Fruit fly (Drosophila melanogaster) whole organism, prepupa: ENCODE results near the gene CG11563.

Experiments
- Blimp-1 ChIP-seq: fragments of 200-800 bp; sonication (Bioruptor generic); optimal IDR thresholded peaks from 3 replicates; lab custom pipeline; 2017; ENCODE audit warnings: missing biosample characterization, missing genetic modification characterization, mild to moderate bottlenecking, moderate library complexity, missing genetic modification reagents
- CG10631 ChIP-seq: fragments of 200-800 bp; sonication (Bioruptor generic); optimal IDR thresholded peaks from 2 replicates; lab custom pipeline; 2016; ENCODE audit warnings: missing biosample characterization, missing genetic modification characterization
- CG10669 ChIP-seq: fragments of 200-800 bp; sonication (Bioruptor generic); optimal IDR thresholded peaks from 3 replicates; lab custom pipeline; 2018; ENCODE audit warnings: missing biosample characterization, mild to moderate bottlenecking, missing genetic modification characterization, moderate library complexity
- CG11294 ChIP-seq: fragments of 200-800 bp; sonication (Bioruptor generic); IDR thresholded peaks from 2 replicates; pipeline ENCODE4 v1.3.6; 2022; ENCODE audit warnings: missing biosample characterization, missing genetic modification characterization
- CG11902 ChIP-seq: fragments of 200-800 bp; sonication (Bioruptor generic); optimal IDR thresholded peaks from 3 replicates; lab custom pipeline; 2016; ENCODE audit warnings: missing biosample characterization, missing genetic modification characterization
- CG1621 ChIP-seq: fragments of 200-800 bp; sonication (Bioruptor generic); optimal IDR thresholded peaks from 3 replicates; lab custom pipeline; 2018; ENCODE audit warnings: missing biosample characterization, mild to moderate bottlenecking, missing genetic modification characterization
- CG16779 ChIP-seq: fragments of 200-800 bp; sonication (Bioruptor generic); optimal IDR thresholded peaks from 3 replicates; lab custom pipeline; 2017; ENCODE audit warnings: missing biosample characterization, mild to moderate bottlenecking, missing genetic modification characterization
- CG31627 ChIP-seq: fragments of 200-800 bp; sonication (Bioruptor generic); optimal IDR thresholded peaks from 3 replicates; lab custom pipeline; 2016; ENCODE audit warnings: missing biosample characterization, missing genetic modification characterization
- CG32006 ChIP-seq: fragments of 200-800 bp; sonication (Bioruptor generic); optimal IDR thresholded peaks from 3 replicates; lab custom pipeline; 2017; ENCODE audit warnings: missing biosample characterization, mild to moderate bottlenecking, missing genetic modification characterization
- CG34406 ChIP-seq: fragments of 200-800 bp; sonication (Bioruptor generic); optimal IDR thresholded peaks from 3 replicates; lab custom pipeline; 2016; ENCODE audit warnings: missing biosample characterization, missing genetic modification characterization
- CG3919 ChIP-seq: fragments of 200-800 bp; sonication (Bioruptor generic); optimal IDR thresholded peaks from 3 replicates; lab custom pipeline; 2016; ENCODE audit warnings: missing biosample characterization, missing genetic modification characterization
- CG4318 ChIP-seq: fragments of 200-800 bp; sonication (Bioruptor generic); optimal IDR thresholded peaks from 3 replicates; lab custom pipeline; 2017; ENCODE audit warnings: missing biosample characterization, mild to moderate bottlenecking, missing genetic modification characterization
- CG6163 ChIP-seq: fragments of 200-800 bp; sonication (Bioruptor generic); IDR thresholded peaks from 3 replicates; pipeline ENCODE4 v1.3.6; 2022; ENCODE audit warnings: missing biosample characterization, missing genetic modification characterization
- CG6792 ChIP-seq: fragments of 200-800 bp; sonication (Bioruptor generic); optimal IDR thresholded peaks from 3 replicates; lab custom pipeline; 2016; ENCODE audit warnings: missing biosample characterization, missing genetic modification characterization
- CG7368 ChIP-seq: fragments of 200-800 bp; sonication (Bioruptor generic); optimal IDR thresholded peaks from 3 replicates; lab custom pipeline; 2016; ENCODE audit warnings: missing biosample characterization, missing genetic modification characterization
- CG8119 ChIP-seq: fragments of 200-800 bp; sonication (Bioruptor generic); IDR thresholded peaks from 3 replicates; pipeline ENCODE4 v1.3.6; 2022; ENCODE audit warnings: missing biosample characterization, missing genetic modification characterization
- CG8319 ChIP-seq: fragments of 200-800 bp; sonication (Bioruptor generic); optimal IDR thresholded peaks from 3 replicates; lab custom pipeline; 2016; ENCODE audit warnings: missing biosample characterization, missing genetic modification characterization
- CG8632 ChIP-seq: fragments of 200-800 bp; sonication (Bioruptor generic); optimal IDR thresholded peaks from 3 replicates; lab custom pipeline; 2016; ENCODE audit warnings: missing biosample characterization, missing genetic modification characterization
- CG9139 ChIP-seq: fragments of 200-800 bp; sonication (Bioruptor generic); optimal IDR thresholded peaks from 3 replicates; lab custom pipeline; 2017; ENCODE audit warnings: missing biosample characterization, mild to moderate bottlenecking, missing genetic modification characterization
- Eip75B ChIP-seq: fragments of 200-800 bp; sonication (Bioruptor generic); optimal IDR thresholded peaks from 3 replicates; lab custom pipeline; 2016; ENCODE audit warnings: missing biosample characterization, missing genetic modification characterization
- Eip78C ChIP-seq: fragments of 200-800 bp; sonication (Bioruptor generic); peaks from one replicate; lab custom pipeline; 2016; ENCODE audit warnings: missing biosample characterization, missing genetic modification characterization
- Eip93F ChIP-seq: fragments of 200-800 bp; sonication (Bioruptor generic); optimal IDR thresholded peaks from 2 replicates; lab custom pipeline; 2016; ENCODE audit warnings: missing biosample characterization, mild to moderate bottlenecking, missing genetic modification characterization
- Ets21C ChIP-seq: fragments of 200-800 bp; sonication (Bioruptor generic); optimal IDR thresholded peaks from 3 replicates; lab custom pipeline; 2016; ENCODE audit warnings: missing biosample characterization, missing genetic modification characterization
- Ets96B ChIP-seq: fragments of 200-800 bp; optimal IDR thresholded peaks from 2 replicates; lab custom pipeline; 2019; ENCODE audit warnings: missing biosample characterization, mild to moderate bottlenecking, missing genetic modification characterization, moderate library complexity
- Gug ChIP-seq: fragments of 200-800 bp; sonication (Bioruptor generic); IDR thresholded peaks from 2 replicates; pipeline ENCODE4 v1.3.6; 2022; ENCODE audit warnings: missing biosample characterization, missing genetic modification characterization
- Hr38 ChIP-seq: sonication (Bioruptor generic); optimal IDR thresholded peaks from 2 replicates; lab custom pipeline; 2016; ENCODE audit warnings: missing biosample characterization, missing genetic modification characterization
- Hr39 ChIP-seq: fragments of 200-800 bp; sonication (Bioruptor generic); optimal IDR thresholded peaks from 2 replicates; lab custom pipeline; 2016; ENCODE audit warnings: missing biosample characterization, missing genetic modification characterization
- Hr4 ChIP-seq: fragments of 200-800 bp; sonication (Bioruptor generic); optimal IDR thresholded peaks from 3 replicates; lab custom pipeline; 2016; ENCODE audit warnings: missing biosample characterization, missing genetic modification characterization
- Lpt ChIP-seq: fragments of 200-800 bp; sonication (Bioruptor generic); optimal IDR thresholded peaks from 3 replicates; lab custom pipeline; 2016; ENCODE audit warnings: missing biosample characterization, missing genetic modification characterization
- Met ChIP-seq: fragments of 200-800 bp; sonication (Bioruptor generic); optimal IDR thresholded peaks from 3 replicates; lab custom pipeline; 2016; ENCODE audit warnings: missing biosample characterization, missing genetic modification characterization
- OdsH ChIP-seq: fragments of 200-800 bp; sonication (Bioruptor generic); optimal IDR thresholded peaks from 3 replicates; lab custom pipeline; 2016; ENCODE audit warnings: missing biosample characterization, missing genetic modification characterization
- Smox ChIP-seq: fragments of 200-800 bp; sonication (Bioruptor generic); optimal IDR thresholded peaks from 3 replicates; lab custom pipeline; 2016; ENCODE audit warnings: missing biosample characterization, missing genetic modification characterization
- Sox102F ChIP-seq: fragments of 200-800 bp; sonication (Bioruptor generic); optimal IDR thresholded peaks from 2 replicates; lab custom pipeline; 2016; ENCODE audit warnings: missing biosample characterization, mild to moderate bottlenecking, missing genetic modification characterization
- Sox14 ChIP-seq: fragments of 200-800 bp; sonication (Bioruptor generic); optimal IDR thresholded peaks from 3 replicates; lab custom pipeline; 2016; ENCODE audit warnings: missing biosample characterization, missing genetic modification characterization
- cyc ChIP-seq: fragments of 200-800 bp; sonication (Bioruptor generic); optimal IDR thresholded peaks from 3 replicates; lab custom pipeline; 2016; ENCODE audit warnings: missing biosample characterization, missing genetic modification characterization
- dsx ChIP-seq: fragments of 200-800 bp; optimal IDR thresholded peaks from 3 replicates; lab custom pipeline; 2019; ENCODE audit warnings: missing biosample characterization, mild to moderate bottlenecking, missing genetic modification characterization, moderate library complexity; ENCODE audit not compliant: poor library complexity, severe bottlenecking
- eg ChIP-seq: fragments of 200-800 bp; sonication (Bioruptor generic); IDR thresholded peaks from 3 replicates; pipeline ENCODE4 v1.3.6; 2022; ENCODE audit warnings: missing biosample characterization, missing genetic modification characterization
- esn ChIP-seq: fragments of 200-800 bp; sonication (Bioruptor generic); optimal IDR thresholded peaks from 2 replicates; lab custom pipeline; 2016; ENCODE audit warnings: missing biosample characterization, mild to moderate bottlenecking, missing genetic modification characterization, moderate library complexity
- fd59A ChIP-seq: fragments of 200-800 bp; sonication (Bioruptor generic); optimal IDR thresholded peaks from 2 replicates; lab custom pipeline; 2017; ENCODE audit warnings: missing biosample characterization, mild to moderate bottlenecking, missing genetic modification characterization, missing genetic modification reagents
- fd85E ChIP-seq: fragments of 200-800 bp; sonication (Bioruptor generic); optimal IDR thresholded peaks from 3 replicates; lab custom pipeline; 2016; ENCODE audit warnings: missing biosample characterization, missing genetic modification characterization
- lz ChIP-seq: fragments of 200-800 bp; sonication (Bioruptor generic); optimal IDR thresholded peaks from 3 replicates; lab custom pipeline; 2016; ENCODE audit warnings: missing biosample characterization, missing genetic modification characterization
- pdm3 ChIP-seq: fragments of 200-800 bp; sonication (Bioruptor generic); optimal IDR thresholded peaks from 3 replicates; lab custom pipeline; 2016; ENCODE audit warnings: missing biosample characterization, missing genetic modification characterization
- salr ChIP-seq, 2 experiments: fragments of 200-800 bp; sonication (Bioruptor generic); optimal IDR thresholded peaks; 3 replicates each; lab custom pipeline; 2016 to 2018; ENCODE audit warnings: missing biosample characterization in 2 of 2, missing genetic modification characterization in 2 of 2, mild to moderate bottlenecking in 1 of 2
- ss ChIP-seq, 2 experiments: fragments of 200-800 bp; sonication (Bioruptor generic); optimal IDR thresholded peaks; 2 replicates in 1 of 2; 3 replicates in 1 of 2; lab custom pipeline; 2017 to 2018; ENCODE audit warnings: mild to moderate bottlenecking in 2 of 2, missing biosample characterization in 2 of 2, missing genetic modification characterization in 2 of 2, moderate library complexity in 1 of 2
- svp ChIP-seq: fragments of 200-800 bp; sonication (Bioruptor generic); peaks from one replicate; lab custom pipeline; 2016; ENCODE audit warnings: missing biosample characterization, missing genetic modification characterization
- topi ChIP-seq: fragments of 200-800 bp; sonication (Bioruptor generic); optimal IDR thresholded peaks from 3 replicates; lab custom pipeline; 2016; ENCODE audit warnings: missing biosample characterization, missing genetic modification characterization

CG11563 gene

dm6 chr3R:31744044-31744652 lies 7.3 kb downstream of the CG11563 start, which contains the start of gene CG1896 (continued):
- TF ChIP-seq Met (GFP tag; lab: Kevin White, UChicago) (peak; percentile 69), fd59A (no peak), CG7368 (GFP tag; lab: Kevin White, UChicago) (peak; percentile 32), ss (GFP tag; optimal IDR thresholded peaks at IDR 0.05; lab: Kevin White, UChicago) (peak in 1 of 2 experiments; percentile 48), Ets21C (GFP tag; lab: Kevin White, UChicago) (no peak), CG6792 (GFP tag; lab: Kevin White, UChicago) (peak; percentile 20), Ets96B (tag; lab: Kevin White, UChicago) (peak; percentile 51), CG1621 (tag; lab: Kevin White, UChicago) (peak; percentile 43), salr (GFP tag; optimal IDR thresholded peaks at IDR 0.05; lab: Kevin White, UChicago) (peak in 1 of 2 experiments; percentile 67), Lpt (GFP tag; lab: Kevin White, UChicago) (peak; percentile 10), CG32006 (peak; percentile 65), fd85E (no peak), CG8632 (GFP tag; lab: Kevin White, UChicago) (peak; percentile 58), CG10631 (GFP tag; lab: Kevin White, UChicago) (peak; percentile 65), CG34406 (GFP tag; lab: Kevin White, UChicago) (peak; percentile 74), Hr4 (GFP tag; lab: Kevin White, UChicago) (peak; percentile 64), Eip75B (GFP tag; lab: Kevin White, UChicago) (peak; percentile 51), Gug (GFP tag; lab: Robert Waterston, UW) (peak; percentile 49), CG9139 (no peak), Smox (peak; percentile 65), Sox102F (GFP tag; lab: Kevin White, UChicago) (no peak), Hr39 (GFP tag; lab: Kevin White, UChicago) (peak; percentile 55), OdsH (GFP tag; lab: Kevin White, UChicago) (peak; percentile 76), Sox14 (GFP tag; lab: Kevin White, UChicago) (peak; percentile 73), pdm3 (peak; percentile 73), CG6163 (GFP tag; lab: Robert Waterston, UW) (peak; percentile 83), CG16779 (tag; lab: Kevin White, UChicago) (peak; percentile 24), esn (GFP tag; lab: Kevin White, UChicago) (peak; percentile 80), Eip93F (GFP tag; lab: Kevin White, UChicago) (no peak)

DNA sequence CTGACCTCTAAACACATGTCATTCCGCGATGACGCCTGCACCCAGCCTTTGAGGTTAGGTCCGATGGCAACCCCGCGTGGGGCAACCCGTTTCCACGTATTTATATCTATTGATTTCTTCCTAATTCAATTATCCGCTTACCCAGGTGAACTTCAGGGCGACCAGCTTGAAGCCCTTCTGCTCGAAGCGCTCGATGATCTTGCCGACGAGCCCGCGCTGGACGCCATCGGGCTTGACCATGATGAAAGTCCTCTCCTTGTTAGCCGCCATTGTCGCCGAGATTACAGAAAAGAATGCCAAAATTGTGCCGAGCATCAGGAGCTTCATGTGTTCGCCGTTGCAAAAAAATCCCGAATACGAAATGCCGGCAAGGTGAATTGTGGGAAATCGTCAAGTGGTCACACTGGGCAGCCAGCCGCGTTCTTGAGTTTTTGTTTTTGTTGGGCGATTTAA lies 8.8 kb downstream of the CG11563 start, which contains the start of gene awd:
TSS of gene awd (minus strand) at position 449 of the 453 bp plus-strand sequence.
- no peak for TF ChIP-seq CG11294
- no peak for TF ChIP-seq Hr4 (GFP tag; lab: Kevin White, UChicago)
- TF ChIP-seq salr (GFP tag; optimal IDR thresholded peaks at IDR 0.05; lab: Kevin White, UChicago): no peak
- TF ChIP-seq CG10669 (GFP tag; lab: Kevin White, UChicago): no peak
- TF ChIP-seq CG4318 (GFP tag; lab: Kevin White, UChicago): no peak
- TF ChIP-seq CG11902: no peak
- peak; percentile 42 to 47 for TF ChIP-seq ss (GFP tag; optimal IDR thresholded peaks at IDR 0.05; lab: Kevin White, UChicago)
- TF ChIP-seq Eip75B (GFP tag; lab: Kevin White, UChicago): peak; percentile 51
- TF ChIP-seq svp (GFP tag; lab: Kevin White, UChicago): peak; percentile 86
- no peak for TF ChIP-seq CG8319 (GFP tag; lab: Kevin White, UChicago)
- TF ChIP-seq Ets21C (GFP tag; lab: Kevin White, UChicago): no peak
- no peak for TF ChIP-seq cyc (GFP tag; lab: Kevin White, UChicago)
- TF ChIP-seq topi (GFP tag; lab: Kevin White, UChicago): peak; percentile 35
- peak; percentile 57 for TF ChIP-seq Sox14 (GFP tag; lab: Kevin White, UChicago)
- no peak for TF ChIP-seq lz
- TF ChIP-seq fd59A: no peak
- TF ChIP-seq eg (GFP tag; lab: Robert Waterston, UW): no peak
- TF ChIP-seq CG7368 (GFP tag; lab: Kevin White, UChicago): no peak
- TF ChIP-seq esn (GFP tag; lab: Kevin White, UChicago): peak; percentile 35
- TF ChIP-seq Hr38 (GFP tag; lab: Kevin White, UChicago): no peak
- TF ChIP-seq CG8119 (GFP tag; lab: Robert Waterston, UW): peak; percentile 49; the same call in 2 of the 3 replicates
- TF ChIP-seq Gug (GFP tag; lab: Robert Waterston, UW): no peak
- TF ChIP-seq CG31627 (GFP tag; lab: Kevin White, UChicago): no peak
- TF ChIP-seq CG1621 (tag; lab: Kevin White, UChicago): peak; percentile 44
- TF ChIP-seq Met (GFP tag; lab: Kevin White, UChicago): peak; percentile 6
- TF ChIP-seq CG3919 (GFP tag; lab: Kevin White, UChicago): peak; percentile 1
- no peak for TF ChIP-seq Smox
- TF ChIP-seq Hr39 (GFP tag; lab: Kevin White, UChicago): no peak
- TF ChIP-seq dsx (GFP tag; lab: Kevin White, UChicago): peak; percentile 10
- TF ChIP-seq pdm3: no peak
- TF ChIP-seq Eip78C (GFP tag; lab: Kevin White, UChicago): peak; percentile 70
- TF ChIP-seq CG9139: peak; percentile 15
- peak; percentile 14; the same call in 1 of the 3 replicates for TF ChIP-seq CG6163 (GFP tag; lab: Robert Waterston, UW)
- TF ChIP-seq OdsH (GFP tag; lab: Kevin White, UChicago): no peak
- TF ChIP-seq CG10631 (GFP tag; lab: Kevin White, UChicago): no peak
- TF ChIP-seq Blimp-1: no peak
